Worm (Caenorhabditis elegans) whole organism, L2 larva: ENCODE measurements around the gene K02E7.11.

Experiments used
- aly-2 ChIP-seq: fragments of 150-350 bp; optimal IDR thresholded peaks from 2 replicates; lab custom pipeline; 2014; ENCODE audit warnings: missing biosample characterization, missing genetic modification characterization
- egl-27 ChIP-seq: sonication (generic microtip); optimal IDR thresholded peaks from 3 replicates; lab custom pipeline; 2017; ENCODE audit warnings: missing biosample characterization, missing genetic modification reagents, missing genetic modification characterization
- nhr-10 ChIP-seq: sonication (generic microtip); optimal IDR thresholded peaks from 2 replicates; lab custom pipeline; 2017; ENCODE audit warnings: missing biosample characterization, missing genetic modification characterization
- nhr-237 ChIP-seq: fragments of 150-350 bp; optimal IDR thresholded peaks from 2 replicates; lab custom pipeline; 2014; ENCODE audit warnings: missing biosample characterization, missing genetic modification characterization

ce11 chrII:1070875-1071274 is 4.4 kb downstream of the K02E7.11 start, which contains the start of gene K02E7.12:
- TF ChIP-seq egl-27 (tag; lab: Kevin White, UChicago) (no peak), aly-2 (tag; lab: Kevin White, UChicago) (no peak), nhr-10 (tag; lab: Kevin White, UChicago) (no peak), nhr-237 (tag; lab: Kevin White, UChicago) (no peak)
